Fruit fly (Drosophila melanogaster): ENCODE data around the gene Es2.

dm6 chrX:8413513-8414113 is 47.7 kb upstream of the Es2 start:
- no peak for TF ChIP-seq psq (optimal IDR thresholded peaks at IDR 0.05)
- no peak for TF ChIP-seq Dll (optimal IDR thresholded peaks at IDR 0.05)
- no peak for TF ChIP-seq usp (GFP tag; optimal IDR thresholded peaks at IDR 0.05)
